Worm (Caenorhabditis elegans): ENCODE data around the gene csc-1.

The csc-1 gene

ce11 chrII:13617808-13618207 lies 21.1 kb downstream of the csc-1 start, which contains the start of gene gst-12:
TSS of gene gst-12 (minus strand) at chrII:13618061.
- TF ChIP-seq ztf-3 (GFP tag; optimal IDR thresholded peaks at IDR 0.05) = no peak
- no peak for TF ChIP-seq F57C9.4 (tag; optimal IDR thresholded peaks at IDR 0.05)
- no peak for TF ChIP-seq K12H6.12 (tag; optimal IDR thresholded peaks at IDR 0.05)
- TF ChIP-seq ztf-6 (GFP tag; IDR thresholded peaks at IDR 0.05) = no peak
- TF ChIP-seq ZK185.1 (tag; optimal IDR thresholded peaks at IDR 0.05; ENCODE audit: poor library complexity, severe bottlenecking) = no peak
- no peak for TF ChIP-seq F22D6.2 (tag; optimal IDR thresholded peaks at IDR 0.05)
- TF ChIP-seq T07F8.4 (tag; optimal IDR thresholded peaks at IDR 0.05) = no peak
- no peak for TF ChIP-seq ceh-27 (GFP tag; optimal IDR thresholded peaks at IDR 0.05)
- no peak for TF ChIP-seq ztf-18 (tag; optimal IDR thresholded peaks at IDR 0.05)
- TF ChIP-seq lag-1 (GFP tag; IDR thresholded peaks at IDR 0.05) = no peak
- TF ChIP-seq chd-7 (tag; optimal IDR thresholded peaks at IDR 0.05) = no peak
- no peak for TF ChIP-seq F57A8.1 (GFP tag; optimal IDR thresholded peaks at IDR 0.05)
- TF ChIP-seq cebp-1 (GFP tag; IDR thresholded peaks at IDR 0.05) = no peak
- no peak for TF ChIP-seq cebp-1 (tag; optimal IDR thresholded peaks at IDR 0.05)
- no peak for TF ChIP-seq lir-1 (GFP tag; conservative IDR thresholded peaks at IDR 0.05)
- no peak for TF ChIP-seq egl-44 (GFP tag; IDR thresholded peaks at IDR 0.05)
- TF ChIP-seq lin-54 (GFP tag; optimal IDR thresholded peaks at IDR 0.05) = no peak
- TF ChIP-seq ama-1 (optimal IDR thresholded peaks at IDR 0.05) = no peak
- no peak for TF ChIP-seq ama-1 (GFP tag; optimal IDR thresholded peaks at IDR 0.05)
- no peak for TF ChIP-seq sea-2 (GFP tag; IDR thresholded peaks at IDR 0.05)
- no peak for TF ChIP-seq egrh-3 (GFP tag; IDR thresholded peaks at IDR 0.05)
- TF ChIP-seq sptf-2 (GFP tag; optimal IDR thresholded peaks at IDR 0.05) = no peak

- peak; percentile 67 for TF ChIP-seq madf-6 (GFP tag; IDR thresholded peaks at IDR 0.05)
- peak; percentile 71 for TF ChIP-seq F33H1.4 (GFP tag; IDR thresholded peaks at IDR 0.05)
- TF ChIP-seq madf-8 (GFP tag; conservative IDR thresholded peaks at IDR 0.05) = 0 out of 2 replicates have a peak, but pooled peaks have one; percentile 13
Measured at ce11 chrII:13622179-13622578, 25.4 kb downstream of the csc-1 start.

ce11 chrII:13624330-13624729 lies 27.6 kb downstream of the csc-1 start, which contains the start of gene gst-16:
TSS of gene gst-16 (minus strand) at chrII:13624440.
- no peak for TF ChIP-seq snpc-4 (GFP tag; optimal IDR thresholded peaks at IDR 0.05)
- TF ChIP-seq snpc-4 (tag; optimal IDR thresholded peaks at IDR 0.05) = no peak
- no peak for TF ChIP-seq ceh-27 (GFP tag; optimal IDR thresholded peaks at IDR 0.05)
- no peak for TF ChIP-seq snpc-1.3 (tag; optimal IDR thresholded peaks at IDR 0.05; ENCODE audit: insufficient read depth)
- TF ChIP-seq ztf-22 (GFP tag; optimal IDR thresholded peaks at IDR 0.05) = no peak
- no peak for TF ChIP-seq F49E8.2 (tag; optimal IDR thresholded peaks at IDR 0.05; ENCODE audit: insufficient read depth)
- no peak for TF ChIP-seq nhr-179 (tag; optimal IDR thresholded peaks at IDR 0.05)
- no peak for TF ChIP-seq hlh-12 (tag; optimal IDR thresholded peaks at IDR 0.05)
- no peak for TF ChIP-seq hmg-1.2 (GFP tag; IDR thresholded peaks at IDR 0.05)
- TF ChIP-seq Y56A3A.18 (GFP tag; IDR thresholded peaks at IDR 0.05) = no peak
- no peak for TF ChIP-seq bed-2 (GFP tag; IDR thresholded peaks at IDR 0.05)
- TF ChIP-seq nfyb-1 (GFP tag; IDR thresholded peaks at IDR 0.05) = no peak
- no peak for TF ChIP-seq snpc-3.4 (tag; optimal IDR thresholded peaks at IDR 0.05)
- TF ChIP-seq lir-1 (GFP tag; conservative IDR thresholded peaks at IDR 0.05) = no peak
- TF ChIP-seq dpff-1 (tag; optimal IDR thresholded peaks at IDR 0.05) = no peak
- no peak for TF ChIP-seq Y67H2A.10 (GFP tag; conservative IDR thresholded peaks at IDR 0.05)
